Worm (Caenorhabditis elegans): ENCODE measurements around the gene ZK1010.5.

DNA sequence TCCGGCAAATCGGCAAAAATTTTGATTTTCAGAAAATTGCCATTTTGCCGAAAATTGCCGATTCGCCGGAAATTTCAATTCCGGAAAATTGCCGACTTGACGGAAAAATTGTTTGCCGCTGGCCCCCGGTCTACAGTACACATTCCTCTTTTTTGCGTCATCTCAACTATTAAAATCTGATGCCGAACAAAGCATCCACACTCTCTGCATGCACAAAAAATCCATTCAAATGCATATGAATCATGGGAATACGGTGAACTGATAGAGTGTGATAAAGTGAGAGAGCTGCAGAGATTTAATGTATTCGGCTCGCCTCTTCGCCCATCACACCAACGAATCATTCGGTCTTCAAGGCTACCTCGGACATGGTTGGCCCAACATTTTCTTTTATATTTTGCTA, 43.2 kb upstream of the ZK1010.5 start, which contains the start of gene F14F7.7:
- TF ChIP-seq Y95B8A.8 (GFP tag; IDR thresholded peaks at IDR 0.05) (no peak), madf-8 (GFP tag; conservative IDR thresholded peaks at IDR 0.05) (no peak), zfh-2 (GFP tag; conservative IDR thresholded peaks at IDR 0.05) (no peak), lin-35 (GFP tag; optimal IDR thresholded peaks at IDR 0.05) (no peak), snpc-4 (GFP tag; optimal IDR thresholded peaks at IDR 0.05) (no peak), snpc-4 (tag; optimal IDR thresholded peaks at IDR 0.05) (no peak), let-607 (tag; optimal IDR thresholded peaks at IDR 0.05) (no peak), hmg-20 (GFP tag; IDR thresholded peaks at IDR 0.05) (no peak), mcd-1 (GFP tag; IDR thresholded peaks at IDR 0.05) (no peak), hlh-12 (tag; optimal IDR thresholded peaks at IDR 0.05) (no peak), lsl-1 (GFP tag; optimal IDR thresholded peaks at IDR 0.05) (no peak), aptf-3 (GFP tag; IDR thresholded peaks at IDR 0.05) (no peak), unc-62 (GFP tag; optimal IDR thresholded peaks at IDR 0.05) (no peak), akir-1 (GFP tag; optimal IDR thresholded peaks at IDR 0.05) (no peak), pha-4 (tag; optimal IDR thresholded peaks at IDR 0.05) (no peak)

Measured in whole organism, young adult.